Worm (Caenorhabditis elegans): ENCODE measurements around the gene kin-26.

DNA sequence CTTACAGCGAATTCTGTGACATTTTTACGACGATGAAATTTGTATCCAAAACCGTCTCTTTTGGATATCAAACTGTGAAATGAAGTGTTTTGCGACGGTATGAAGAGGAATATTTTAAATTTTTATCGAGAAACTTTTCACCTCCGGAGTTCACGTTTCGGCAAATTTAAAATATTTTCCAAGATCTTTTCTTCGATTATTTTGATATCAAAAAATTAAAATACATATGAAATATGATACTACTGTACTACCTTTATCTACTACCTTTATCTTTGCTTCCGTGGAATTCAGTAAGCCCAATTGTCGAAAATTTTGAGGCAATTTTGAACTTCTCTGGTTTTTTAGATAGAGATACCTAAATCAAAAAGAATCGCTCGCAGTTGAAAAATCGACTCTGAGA is at the start of gene kin-26:
- no peak for TF ChIP-seq ztf-11 (tag; optimal IDR thresholded peaks at IDR 0.05)
- no peak for TF ChIP-seq unc-62 (GFP tag; optimal IDR thresholded peaks at IDR 0.05)
- no peak for TF ChIP-seq pha-4 (tag; optimal IDR thresholded peaks at IDR 0.05)
- TF ChIP-seq nhr-43 (tag; optimal IDR thresholded peaks at IDR 0.05; ENCODE audit: poor library complexity, severe bottlenecking) = no peak
- TF ChIP-seq nhr-77 (tag; optimal IDR thresholded peaks at IDR 0.05) = no peak
- TF ChIP-seq aly-2 (tag; optimal IDR thresholded peaks at IDR 0.05) = no peak
- no peak for TF ChIP-seq tbx-2 (tag; optimal IDR thresholded peaks at IDR 0.05)
- TF ChIP-seq mdl-1 (tag; optimal IDR thresholded peaks at IDR 0.05) = no peak
- TF ChIP-seq lin-39 (tag; optimal IDR thresholded peaks at IDR 0.05) = no peak
- TF ChIP-seq nhr-11 (tag; optimal IDR thresholded peaks at IDR 0.05) = no peak
- no peak for TF ChIP-seq nhr-12 (tag; optimal IDR thresholded peaks at IDR 0.05)
- TF ChIP-seq sea-2 (GFP tag; optimal IDR thresholded peaks at IDR 0.05) = no peak
- no peak for TF ChIP-seq nfya-1 (tag; optimal IDR thresholded peaks at IDR 0.05; ENCODE audit: insufficient read depth)
- no peak for TF ChIP-seq ceh-16 (tag; optimal IDR thresholded peaks at IDR 0.05)

Data from whole organism, L3 larva.